Comparison of ENCODE assay signal across 4 fruit fly cellular contexts in genomic region chr2L:1960056-1960455, dm6.
TF ChIP-seq lines count a peak whose summit lies in the region.

No protein-coding gene starts in this region.

- no peak for TF ChIP-seq CTCF in whole organism, embryonic (GFP tag; optimal IDR thresholded peaks at IDR 0.05; lab: Kevin White, UChicago)

TF ChIP-seq in whole organism, embryonic, 481 proteins besides CTCF, POLR2A, EP300 and RAD21:
- TF ChIP-seq CG3995 (GFP tag; optimal IDR thresholded peaks at IDR 0.05; lab: Kevin White, UChicago) (no peak), ind (GFP tag; optimal IDR thresholded peaks at IDR 0.05; lab: Kevin White, UChicago) (no peak), zfh1 (GFP tag; IDR thresholded peaks at IDR 0.05; lab: Robert Waterston, UW) (peak; percentile 40; the same call in 1 of the 3 replicates), bsh (GFP tag; optimal IDR thresholded peaks at IDR 0.05; lab: Kevin White, UChicago) (peak in 1 of 2 experiments; percentile 23), lmd (GFP tag; IDR thresholded peaks at IDR 0.05; lab: Robert Waterston, UW) (0 out of 2 replicates have a peak, but pooled peaks have one; percentile 21), sob (GFP tag; IDR thresholded peaks at IDR 0.05; lab: Robert Waterston, UW) (no peak), CG6683 (GFP tag; optimal IDR thresholded peaks at IDR 0.05; lab: Kevin White, UChicago) (no peak), CG10979 (tag; optimal IDR thresholded peaks at IDR 0.05; lab: Kevin White, UChicago) (peak; percentile 6), Ets65A (GFP tag; lab: Kevin White, UChicago) (peak; percentile 40), luna (GFP tag; optimal IDR thresholded peaks at IDR 0.05; lab: Kevin White, UChicago) (no peak), row (GFP tag; IDR thresholded peaks at IDR 0.05; lab: Robert Waterston, UW) (peak; percentile 37; the same call in 1 of the 3 replicates), CG1024 (GFP tag; IDR thresholded peaks at IDR 0.05; lab: Robert Waterston, UW) (peak; percentile 42; the same call in 1 of the 2 replicates), maf-S (GFP tag; optimal IDR thresholded peaks at IDR 0.05; lab: Kevin White, UChicago) (no peak), Sox102F (GFP tag; optimal IDR thresholded peaks at IDR 0.05; lab: Kevin White, UChicago) (peak; percentile 11), sens (GFP tag; lab: Kevin White, UChicago) (peak; percentile 71), gem (tag; optimal IDR thresholded peaks at IDR 0.05; lab: Kevin White, UChicago) (peak; percentile 28), CG1603 (tag; optimal IDR thresholded peaks at IDR 0.05; lab: Kevin White, UChicago) (peak; percentile 48)
TF ChIP-seq in whole organism, embryonic: peak in this region for 11.

TF ChIP-seq in whole organism, prepupa, 60 proteins besides CTCF, POLR2A, EP300 and RAD21:
- TF ChIP-seq topi (GFP tag; optimal IDR thresholded peaks at IDR 0.05; lab: Kevin White, UChicago) (peak; percentile 11), svp (GFP tag; lab: Kevin White, UChicago) (peak; percentile 64), esn (GFP tag; optimal IDR thresholded peaks at IDR 0.05; lab: Kevin White, UChicago) (peak; percentile 36), Smox (GFP tag; optimal IDR thresholded peaks at IDR 0.05; lab: Kevin White, UChicago) (peak; percentile 12), Met (GFP tag; optimal IDR thresholded peaks at IDR 0.05; lab: Kevin White, UChicago) (peak; percentile 40), Gug (GFP tag; IDR thresholded peaks at IDR 0.05; lab: Robert Waterston, UW) (no peak), Hr39 (GFP tag; optimal IDR thresholded peaks at IDR 0.05; lab: Kevin White, UChicago) (peak; percentile 13), Eip78C (GFP tag; lab: Kevin White, UChicago) (peak; percentile 56), dsx (GFP tag; optimal IDR thresholded peaks at IDR 0.05; lab: Kevin White, UChicago; ENCODE audit: poor library complexity, severe bottlenecking) (no peak), cyc (GFP tag; optimal IDR thresholded peaks at IDR 0.05; lab: Kevin White, UChicago) (peak; percentile 18)

TF ChIP-seq in whole organism, pupa, 21 proteins besides CTCF, POLR2A, EP300 and RAD21:
- TF ChIP-seq CG12605 (GFP tag; IDR thresholded peaks at IDR 0.05; lab: Robert Waterston, UW): no peak
- peak; percentile 11 for TF ChIP-seq CG8159 (tag; optimal IDR thresholded peaks at IDR 0.05; lab: Kevin White, UChicago)

TF ChIP-seq in whole organism, wandering third instar larva, 38 proteins besides CTCF, POLR2A, EP300 and RAD21:
- TF ChIP-seq jim (GFP tag; optimal IDR thresholded peaks at IDR 0.05; lab: Kevin White, UChicago) (no peak), pan (optimal IDR thresholded peaks at IDR 0.05; lab: Kevin White, UChicago) (no peak), Myc (optimal IDR thresholded peaks at IDR 0.05; lab: Kevin White, UChicago) (no peak), fru (GFP tag; optimal IDR thresholded peaks at IDR 0.05; lab: Kevin White, UChicago) (peak; percentile 5), woc (GFP tag; optimal IDR thresholded peaks at IDR 0.05; lab: Kevin White, UChicago) (no peak), CG32264 (GFP tag; optimal IDR thresholded peaks at IDR 0.05; lab: Kevin White, UChicago) (no peak), OdsH (GFP tag; optimal IDR thresholded peaks at IDR 0.05; lab: Kevin White, UChicago) (no peak), h (GFP tag; optimal IDR thresholded peaks at IDR 0.05; lab: Kevin White, UChicago) (peak; percentile 6), GATAd (GFP tag; optimal IDR thresholded peaks at IDR 0.05; lab: Kevin White, UChicago) (no peak), ey (GFP tag; optimal IDR thresholded peaks at IDR 0.05; lab: Kevin White, UChicago) (peak; percentile 2), foxo (GFP tag; optimal IDR thresholded peaks at IDR 0.05; lab: Kevin White, UChicago) (no peak), Sp1 (GFP tag; optimal IDR thresholded peaks at IDR 0.05; lab: Kevin White, UChicago) (no peak), Abd-B (GFP tag; optimal IDR thresholded peaks at IDR 0.05; lab: Kevin White, UChicago) (no peak), Rel (GFP tag; optimal IDR thresholded peaks at IDR 0.05; lab: Kevin White, UChicago) (no peak), Rel (tag; optimal IDR thresholded peaks at IDR 0.05; lab: Kevin White, UChicago) (no peak), lola (GFP tag; optimal IDR thresholded peaks at IDR 0.05; lab: Kevin White, UChicago) (no peak), rgr (GFP tag; optimal IDR thresholded peaks at IDR 0.05; lab: Kevin White, UChicago) (no peak), HLH106 (tag; optimal IDR thresholded peaks at IDR 0.05; lab: Kevin White, UChicago) (peak; percentile 8)
TF ChIP-seq in whole organism, wandering third instar larva: peak in this region for 4.

Comparison
In these comparisons a context has a peak if more than half of its experiments do, and no peak if none do; other contexts are left out.
1. Of the 7 proteins assayed by ChIP-seq in both whole organism, embryonic and whole organism, prepupa: peak only in whole organism, embryonic: Sox102F; only in whole organism, prepupa: Hr39; in both: none; in neither: 5.